Worm (Caenorhabditis elegans): ENCODE measurements around the gene egl-10.

- TF ChIP-seq ama-1 (optimal IDR thresholded peaks at IDR 0.05) (no peak), pag-3 (tag; optimal IDR thresholded peaks at IDR 0.05; ENCODE audit: borderline replicate concordance) (no peak), mec-3 (tag; optimal IDR thresholded peaks at IDR 0.05; ENCODE audit: borderline replicate concordance) (no peak), ets-4 (tag; optimal IDR thresholded peaks at IDR 0.05) (no peak), ceh-18 (tag; optimal IDR thresholded peaks at IDR 0.05) (no peak), unc-86 (tag; optimal IDR thresholded peaks at IDR 0.05) (no peak), lin-11 (tag; optimal IDR thresholded peaks at IDR 0.05) (no peak), K02D7.2 (tag; optimal IDR thresholded peaks at IDR 0.05) (no peak)
These were observed 54.3 kb downstream of the egl-10 start, which contains the start of gene cdr-4 for ce11 chrV:12408525-12408924.
